Worm (Caenorhabditis elegans) whole organism, L4/young adult: Measurements from ENCODE around the gene mob-3.

Experiments used
- W03F9.2 ChIP-seq: fragments of 150-350 bp; optimal IDR thresholded peaks from 2 replicates; lab custom pipeline; 2014; ENCODE audit warnings: missing biosample characterization, missing genetic modification characterization
- dao-5 ChIP-seq: sonication (generic microtip); optimal IDR thresholded peaks from 2 replicates; lab custom pipeline; 2016; ENCODE audit warnings: missing genotype, missing genetic modification characterization, moderate library complexity, missing compliant biosample characterization
- him-1 ChIP-seq: sonication (generic microtip); optimal IDR thresholded peaks from 2 replicates; lab custom pipeline; 2016; ENCODE audit warnings: missing genotype, missing genetic modification reagents, missing genetic modification characterization, missing compliant biosample characterization

The mob-3 gene

DNA sequence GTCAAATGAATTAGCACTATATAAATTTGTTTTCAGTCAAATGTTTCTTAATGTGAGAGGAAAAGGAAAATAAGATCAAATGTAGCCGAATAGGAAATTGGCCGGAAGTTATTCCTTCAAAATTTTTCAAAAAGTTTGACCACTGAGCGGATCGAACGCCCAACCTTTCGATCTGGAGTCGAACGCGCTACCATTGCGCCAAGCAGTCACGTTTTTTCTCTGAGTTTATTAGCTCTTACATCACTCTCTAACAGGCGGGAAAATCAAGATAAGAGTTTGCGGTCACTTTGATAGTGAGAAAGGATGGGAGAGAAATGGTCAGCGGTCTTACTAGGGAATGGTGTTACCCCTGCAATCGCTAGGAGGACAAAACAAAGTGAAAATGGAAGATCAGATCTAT lies 44.7 kb downstream of the mob-3 start:
- no peak for TF ChIP-seq him-1 (tag; lab: Kevin White, UChicago)
- no peak for TF ChIP-seq W03F9.2 (tag; lab: Kevin White, UChicago)
- TF ChIP-seq dao-5 (tag; lab: Kevin White, UChicago) = no peak

DNA sequence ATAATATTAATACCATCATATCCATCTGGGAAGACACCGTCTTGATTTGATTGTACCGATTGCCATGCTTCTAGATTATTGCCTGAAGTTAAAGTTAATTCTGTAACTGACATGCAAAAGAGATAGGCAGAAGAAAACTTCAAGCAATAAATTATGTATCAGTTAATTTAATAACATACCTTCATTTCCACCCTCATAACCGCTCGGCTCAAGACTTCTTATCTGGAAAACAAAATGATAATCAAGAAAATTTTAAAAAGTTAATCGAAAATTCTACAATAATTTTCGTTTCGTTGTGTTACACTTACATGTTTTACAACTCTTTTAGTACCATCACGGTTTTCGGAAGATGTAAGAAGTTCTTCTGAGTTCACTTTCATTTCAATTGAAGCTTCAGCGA lies 46.6 kb downstream of the mob-3 start:
- no peak for TF ChIP-seq dao-5 (tag; lab: Kevin White, UChicago)
- TF ChIP-seq W03F9.2 (tag; lab: Kevin White, UChicago) = no peak
- no peak for TF ChIP-seq him-1 (tag; lab: Kevin White, UChicago)

DNA sequence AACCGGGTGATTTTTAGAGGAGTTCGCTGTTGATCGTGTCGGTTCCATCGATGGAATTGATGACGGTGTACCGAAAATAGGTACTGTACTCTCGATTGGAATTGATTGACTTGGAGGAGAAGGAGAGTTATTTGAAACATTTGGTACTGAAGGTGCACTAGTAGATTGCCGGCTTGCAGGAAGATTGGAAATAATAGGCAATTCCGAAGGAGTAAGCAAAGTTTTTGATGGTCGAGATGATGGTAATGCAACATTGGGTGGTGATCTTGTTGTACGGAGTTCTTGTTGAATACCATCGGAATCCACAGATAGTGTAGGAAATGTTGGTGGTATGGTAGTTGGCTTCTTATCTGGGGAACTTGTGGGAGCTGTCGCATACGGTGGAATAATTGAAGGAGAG lies 49.6 kb downstream of the mob-3 start:
- TF ChIP-seq him-1 (tag; lab: Kevin White, UChicago) (no peak), dao-5 (tag; lab: Kevin White, UChicago) (no peak), W03F9.2 (tag; lab: Kevin White, UChicago) (no peak)

DNA sequence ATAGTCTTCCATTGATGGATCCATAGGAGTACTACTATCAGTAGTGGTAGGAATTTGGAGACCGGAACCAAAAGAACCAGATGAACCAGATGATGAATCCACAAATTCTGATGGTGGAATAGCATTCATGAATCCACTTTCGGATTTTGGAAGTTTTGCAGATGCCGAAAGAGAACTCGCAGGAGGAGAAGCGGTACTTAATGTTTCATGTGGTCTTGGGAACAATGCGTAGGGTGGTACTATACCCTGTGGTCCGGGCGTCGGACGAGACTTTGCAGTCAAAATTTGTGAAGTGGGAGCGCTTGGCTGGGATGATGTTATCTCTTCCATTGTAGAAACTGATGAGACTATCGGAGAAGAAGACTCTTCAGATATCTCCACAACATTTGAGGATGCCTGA lies 50.7 kb downstream of the mob-3 start:
- TF ChIP-seq W03F9.2 (tag; lab: Kevin White, UChicago) (no peak), him-1 (tag; lab: Kevin White, UChicago) (no peak), dao-5 (tag; lab: Kevin White, UChicago) (no peak)
